Worm (Caenorhabditis elegans): ENCODE data around the gene F11A10.5.

F11A10.5 gene

ce11 chrIV:12080807-12081206 is 13.1 kb upstream of the F11A10.5 start:
- TF ChIP-seq unc-62 (GFP tag; optimal IDR thresholded peaks at IDR 0.05): no peak

- no peak for TF ChIP-seq unc-62 (GFP tag; optimal IDR thresholded peaks at IDR 0.05)
Measured at ce11 chrIV:12084178-12084577, 9.7 kb upstream of the F11A10.5 start, which contains the start of gene repo-1. TSS of gene repo-1 (plus strand) at chrIV:12084478.

ce11 chrIV:12084587-12084986 is 9.3 kb upstream of the F11A10.5 start:
- TF ChIP-seq unc-62 (GFP tag; optimal IDR thresholded peaks at IDR 0.05): no peak

ce11 chrIV:12085120-12085519 is 8.8 kb upstream of the F11A10.5 start, which contains the start of gene rbm-34:
TSS of gene rbm-34 (plus strand) at chrIV:12085420.
- TF ChIP-seq unc-62 (GFP tag; optimal IDR thresholded peaks at IDR 0.05): no peak

- no peak for TF ChIP-seq unc-62 (GFP tag; optimal IDR thresholded peaks at IDR 0.05)
Measured at ce11 chrIV:12086498-12086897, 7.4 kb upstream of the F11A10.5 start.

- TF ChIP-seq unc-62 (GFP tag; optimal IDR thresholded peaks at IDR 0.05): no peak
Measured at ce11 chrIV:12088898-12089297, 5.0 kb upstream of the F11A10.5 start.

ce11 chrIV:12089551-12089950 is 4.4 kb upstream of the F11A10.5 start, which contains the start of gene F11A10.6:
TSS of gene F11A10.6 (minus strand) at chrIV:12089651.
- no peak for TF ChIP-seq unc-62 (GFP tag; optimal IDR thresholded peaks at IDR 0.05)

- no peak for TF ChIP-seq unc-62 (GFP tag; optimal IDR thresholded peaks at IDR 0.05)
Measured at ce11 chrIV:12092113-12092512, 1.8 kb upstream of the F11A10.5 start, which contains the start of gene mig-32. TSS of gene mig-32 (minus strand) at chrIV:12092213.

ce11 chrIV:12093384-12093783 is 535 bp upstream of the F11A10.5 start, which contains the start of gene cpsf-4:
TSS of gene cpsf-4 (minus strand) at chrIV:12093445.
- no peak for TF ChIP-seq unc-62 (GFP tag; optimal IDR thresholded peaks at IDR 0.05)

- no peak for TF ChIP-seq unc-62 (GFP tag; optimal IDR thresholded peaks at IDR 0.05)
Measured at ce11 chrIV:12096479-12096878, 2.6 kb downstream of the F11A10.5 start, which contains the start of gene mon-2. TSS of gene mon-2 (plus strand) at chrIV:12096779.

ce11 chrIV:12105558-12105957 is 11.6 kb downstream of the F11A10.5 start, which contains the start of gene M18.3:
TSS of gene M18.3 (plus strand) at chrIV:12105858.
- TF ChIP-seq unc-62 (GFP tag; optimal IDR thresholded peaks at IDR 0.05): no peak

ce11 chrIV:12108984-12109657 is 15.2 kb downstream of the F11A10.5 start:
- no peak for TF ChIP-seq unc-62 (GFP tag; optimal IDR thresholded peaks at IDR 0.05)

ce11 chrIV:12109743-12110142 is 15.8 kb downstream of the F11A10.5 start:
- TF ChIP-seq unc-62 (GFP tag; optimal IDR thresholded peaks at IDR 0.05): no peak

- no peak for TF ChIP-seq unc-62 (GFP tag; optimal IDR thresholded peaks at IDR 0.05)
Measured at ce11 chrIV:12110339-12110738, 16.4 kb downstream of the F11A10.5 start, which contains the start of gene col-129. TSS of gene col-129 (minus strand) at chrIV:12110439.

- no peak for TF ChIP-seq unc-62 (GFP tag; optimal IDR thresholded peaks at IDR 0.05)
Measured at ce11 chrIV:12111477-12111876, 17.6 kb downstream of the F11A10.5 start, which contains the start of gene dlc-2. TSS of gene dlc-2 (minus strand) at chrIV:12111577.

- no peak for TF ChIP-seq unc-62 (GFP tag; optimal IDR thresholded peaks at IDR 0.05)
Measured at ce11 chrIV:12113056-12113455, 19.1 kb downstream of the F11A10.5 start.

ce11 chrIV:12114498-12114897 is 20.6 kb downstream of the F11A10.5 start:
- no peak for TF ChIP-seq unc-62 (GFP tag; optimal IDR thresholded peaks at IDR 0.05)

Data from whole organism, dauer.